Worm (Caenorhabditis elegans) whole organism, late embryonic: ENCODE data around the gene H35B03.1.

ENCODE experiments used
- ahr-1 ChIP-seq: sonication (generic microtip); optimal IDR thresholded peaks from 2 replicates; lab custom pipeline; 2016; ENCODE audit warnings: missing genetic modification characterization, missing compliant biosample characterization
- hlh-13 ChIP-seq: fragments of 200-800 bp; sonication (Bioruptor generic); optimal IDR thresholded peaks from 2 replicates; lab custom pipeline; 2018; ENCODE audit warnings: mild to moderate bottlenecking, missing genetic modification characterization, missing compliant biosample characterization
- ttx-3 ChIP-seq: sonication (generic microtip); optimal IDR thresholded peaks from 2 replicates; lab custom pipeline; 2016; ENCODE audit warnings: missing genetic modification reagents, missing genetic modification characterization, missing compliant biosample characterization
- unc-86 ChIP-seq: sonication (generic microtip); optimal IDR thresholded peaks from 2 replicates; lab custom pipeline; 2016; ENCODE audit warnings: missing genetic modification characterization, missing compliant biosample characterization

ce11 chrIV:5755922-5756321, 30.5 kb downstream of the H35B03.1 start:
- TF ChIP-seq ahr-1 (tag; lab: Kevin White, UChicago) (no peak), ttx-3 (tag; lab: Kevin White, UChicago) (no peak), hlh-13 (GFP tag; lab: Kevin White, UChicago) (no peak), unc-86 (no peak)
